Fruit fly (Drosophila melanogaster) whole organism, embryonic: Measurements from ENCODE around the gene TfAP-2.
A peak's percentile ranks its signal among the peaks of the same experiment; 100 is the strongest.

Experiments used
- ATbp ChIP-seq: fragments of 200-800 bp; sonication (Bioruptor generic); optimal IDR thresholded peaks from 2 replicates; lab custom pipeline; 2017; ENCODE audit warnings: missing biosample characterization, mild to moderate bottlenecking, missing genetic modification characterization, missing genetic modification reagents
- Atf-2 ChIP-seq: fragments of 200-800 bp; sonication (Bioruptor generic); optimal IDR thresholded peaks from 2 replicates; lab custom pipeline; 2016; ENCODE audit warnings: missing biosample characterization, missing genetic modification characterization
- B-H2 ChIP-seq: fragments of 200-800 bp; sonication (Bioruptor generic); optimal IDR thresholded peaks from 2 replicates; lab custom pipeline; 2018; ENCODE audit warnings: missing biosample characterization, mild to moderate bottlenecking, missing genetic modification characterization
- CG10209 ChIP-seq: fragments of 200-800 bp; sonication (Bioruptor generic); optimal IDR thresholded peaks from 3 replicates; lab custom pipeline; 2017; ENCODE audit warnings: missing biosample characterization, mild to moderate bottlenecking, missing genetic modification characterization, missing genetic modification reagents
- CG10274 ChIP-seq: fragments of 200-800 bp; sonication (Bioruptor generic); optimal IDR thresholded peaks from 3 replicates; lab custom pipeline; 2017; ENCODE audit warnings: missing biosample characterization, mild to moderate bottlenecking, missing genetic modification characterization
- CG12769 ChIP-seq: fragments of 200-800 bp; sonication (Bioruptor generic); optimal IDR thresholded peaks from 2 replicates; lab custom pipeline; 2019; ENCODE audit warnings: missing biosample characterization, mild to moderate bottlenecking, missing genetic modification characterization, moderate library complexity
- CG12942 ChIP-seq: fragments of 200-800 bp; sonication (Bioruptor generic); optimal IDR thresholded peaks from 3 replicates; lab custom pipeline; 2016; ENCODE audit warnings: missing biosample characterization, missing genetic modification characterization
- CG1647 ChIP-seq: fragments of 200-800 bp; sonication (Bioruptor generic); optimal IDR thresholded peaks from 3 replicates; lab custom pipeline; 2016; ENCODE audit warnings: missing biosample characterization, missing genetic modification characterization
- CG16813 ChIP-seq: fragments of 200-800 bp; sonication (Bioruptor generic); IDR thresholded peaks from 3 replicates; pipeline ENCODE4 v1.3.6; 2022; ENCODE audit warnings: missing biosample characterization, missing genetic modification characterization; ENCODE audit not compliant: partially characterized antibody
- CG1792 ChIP-seq: fragments of 200-800 bp; sonication (Bioruptor generic); optimal IDR thresholded peaks from 2 replicates; lab custom pipeline; 2016; ENCODE audit warnings: missing biosample characterization, missing genetic modification characterization
- CG18599 ChIP-seq: fragments of 200-800 bp; sonication (Bioruptor generic); optimal IDR thresholded peaks from 3 replicates; lab custom pipeline; 2017; ENCODE audit warnings: missing biosample characterization, missing genetic modification characterization, mild to moderate bottlenecking, moderate library complexity, missing genetic modification reagents
- CG2712 ChIP-seq: fragments of 200-800 bp; optimal IDR thresholded peaks from 3 replicates; lab custom pipeline; 2019; ENCODE audit warnings: missing biosample characterization, mild to moderate bottlenecking, missing genetic modification characterization, moderate library complexity
- CG2889 ChIP-seq: fragments of 200-800 bp; sonication (Bioruptor generic); IDR thresholded peaks from 3 replicates; pipeline ENCODE4 v1.3.6; 2022; ENCODE audit warnings: missing biosample characterization, missing genetic modification characterization
- CG31224 ChIP-seq: fragments of 200-800 bp; sonication (Bioruptor generic); IDR thresholded peaks from 2 replicates; pipeline ENCODE4 v1.3.6; 2022; ENCODE audit warnings: missing biosample characterization, missing genetic modification characterization
- CG34376 ChIP-seq: fragments of 200-800 bp; sonication (Bioruptor generic); optimal IDR thresholded peaks from 2 replicates; lab custom pipeline; 2018; ENCODE audit warnings: missing biosample characterization, mild to moderate bottlenecking, missing genetic modification characterization
- CG43689 ChIP-seq: fragments of 200-800 bp; sonication (Bioruptor generic); IDR thresholded peaks from 2 replicates; pipeline ENCODE4 v1.3.6; 2022; ENCODE audit warnings: missing biosample characterization, missing genetic modification characterization
- CG4617 ChIP-seq: fragments of 200-800 bp; sonication (Bioruptor generic); optimal IDR thresholded peaks from 3 replicates; lab custom pipeline; 2016; ENCODE audit warnings: missing biosample characterization, missing genetic modification characterization, borderline replicate concordance
- CG5953 ChIP-seq: fragments of 200-800 bp; sonication (Bioruptor generic); IDR thresholded peaks from 2 replicates; pipeline ENCODE4 v1.3.6; 2022; ENCODE audit warnings: missing biosample characterization, missing genetic modification characterization
- CG7963 ChIP-seq: fragments of 200-800 bp; sonication (Bioruptor generic); IDR thresholded peaks from 3 replicates; pipeline ENCODE4 v1.3.6; 2022; ENCODE audit warnings: missing biosample characterization, missing genetic modification characterization; ENCODE audit not compliant: partially characterized antibody
- CG8478 ChIP-seq: fragments of >200 bp; optimal IDR thresholded peaks from 2 replicates; lab custom pipeline; 2018
- CG8944 ChIP-seq: fragments of 200-800 bp; sonication (Bioruptor generic); optimal IDR thresholded peaks from 3 replicates; lab custom pipeline; 2016; ENCODE audit warnings: missing biosample characterization, missing genetic modification characterization
- CG9215 ChIP-seq: fragments of 200-800 bp; sonication (Bioruptor generic); IDR thresholded peaks from 2 replicates; pipeline ENCODE4 v1.3.6; 2022; ENCODE audit warnings: missing biosample characterization, missing genetic modification characterization
- CG9797 ChIP-seq: fragments of 200-800 bp; sonication (Bioruptor generic); optimal IDR thresholded peaks from 3 replicates; lab custom pipeline; 2018; ENCODE audit warnings: missing biosample characterization, mild to moderate bottlenecking, missing genetic modification characterization
- CHES-1-like ChIP-seq: fragments of 200-800 bp; sonication (Bioruptor generic); optimal IDR thresholded peaks from 2 replicates; lab custom pipeline; 2016; ENCODE audit warnings: missing biosample characterization, missing genetic modification characterization
- Dek ChIP-seq: fragments of 200-800 bp; sonication (Bioruptor generic); optimal IDR thresholded peaks from 3 replicates; lab custom pipeline; 2019; ENCODE audit warnings: missing biosample characterization, mild to moderate bottlenecking, missing genetic modification characterization, moderate library complexity
- E2f1 ChIP-seq: fragments of 200-800 bp; sonication (Bioruptor generic); IDR thresholded peaks from 2 replicates; pipeline ENCODE4 v1.3.6; 2022; ENCODE audit warnings: missing biosample characterization, missing genetic modification characterization
- H2.0 ChIP-seq: fragments of 200-800 bp; sonication (Bioruptor generic); IDR thresholded peaks from 2 replicates; pipeline ENCODE4 v1.3.6; 2022; ENCODE audit warnings: missing biosample characterization, missing genetic modification characterization
- HmgZ ChIP-seq: fragments of 200-800 bp; sonication (Bioruptor generic); optimal IDR thresholded peaks from 2 replicates; lab custom pipeline; 2018; ENCODE audit warnings: missing biosample characterization, mild to moderate bottlenecking, missing genetic modification characterization
- MTF-1 ChIP-seq: fragments of 200-800 bp; sonication (Bioruptor generic); optimal IDR thresholded peaks from 2 replicates; lab custom pipeline; 2018; ENCODE audit warnings: missing biosample characterization, mild to moderate bottlenecking, missing genetic modification characterization, borderline replicate concordance
- Mes4 ChIP-seq: fragments of 200-800 bp; sonication (Bioruptor generic); optimal IDR thresholded peaks from 2 replicates; lab custom pipeline; 2016; ENCODE audit warnings: missing biosample characterization, missing genetic modification characterization
- Myb ChIP-seq: fragments of 200-800 bp; sonication (Bioruptor generic); optimal IDR thresholded peaks from 2 replicates; lab custom pipeline; 2016; ENCODE audit warnings: missing biosample characterization, missing genetic modification characterization
- Xbp1 ChIP-seq: fragments of 200-800 bp; sonication (Bioruptor generic); optimal IDR thresholded peaks from 3 replicates; lab custom pipeline; 2016; ENCODE audit warnings: missing biosample characterization, mild to moderate bottlenecking, missing genetic modification characterization
- cad ChIP-seq: fragments of >200 bp; optimal IDR thresholded peaks from 2 replicates; lab custom pipeline; 2017; ENCODE audit warnings: missing biosample characterization, missing genetic modification characterization
- emc ChIP-seq: fragments of 200-800 bp; sonication (Bioruptor generic); optimal IDR thresholded peaks from 2 replicates; lab custom pipeline; 2016; ENCODE audit warnings: missing biosample characterization, missing genetic modification characterization
- hb ChIP-seq: fragments of 200-800 bp; sonication (Bioruptor generic); IDR thresholded peaks from 3 replicates; pipeline ENCODE4 v1.3.6; 2022; ENCODE audit warnings: missing biosample characterization, missing genetic modification characterization; ENCODE audit not compliant: partially characterized antibody
- lov ChIP-seq, 2 experiments: fragments of 200-800 bp in 1 of 2; fragments of >200 bp in 1 of 2; sonication (Bioruptor generic) in 1 of 2; IDR thresholded peaks in 1 of 2; optimal IDR thresholded peaks in 1 of 2; 2 replicates in 1 of 2; 3 replicates in 1 of 2; pipeline versions ENCODE4 v1.3.6 to Lab custom; 2017 to 2022; ENCODE audit warnings: missing biosample characterization in 1 of 2, missing genetic modification characterization in 1 of 2
- nerfin-1 ChIP-seq: fragments of 200-800 bp; sonication (Bioruptor generic); optimal IDR thresholded peaks from 3 replicates; lab custom pipeline; 2019; ENCODE audit warnings: missing biosample characterization, mild to moderate bottlenecking, missing genetic modification characterization, moderate library complexity
- otp ChIP-seq: fragments of 200-800 bp; sonication (Bioruptor generic); IDR thresholded peaks from 3 replicates; pipeline ENCODE4, ENCODE4 v1.3.6; 2022; ENCODE audit warnings: missing biosample characterization, missing genetic modification characterization
- psq ChIP-seq: fragments of 200-800 bp; sonication (Bioruptor generic); optimal IDR thresholded peaks from 2 replicates; lab custom pipeline; 2017; ENCODE audit warnings: missing biosample characterization, missing genetic modification characterization
- run ChIP-seq: fragments of 200-800 bp; sonication (Bioruptor generic); optimal IDR thresholded peaks from 3 replicates; lab custom pipeline; 2018; ENCODE audit warnings: missing biosample characterization, mild to moderate bottlenecking, missing genetic modification characterization
- scrt ChIP-seq: fragments of 200-800 bp; sonication (Bioruptor generic); optimal IDR thresholded peaks from 2 replicates; lab custom pipeline; 2018; ENCODE audit warnings: missing biosample characterization, mild to moderate bottlenecking, missing genetic modification characterization, moderate library complexity
- sd ChIP-seq: fragments of 200-800 bp; sonication (Bioruptor generic); optimal IDR thresholded peaks from 3 replicates; lab custom pipeline; 2018; ENCODE audit warnings: missing biosample characterization, mild to moderate bottlenecking, missing genetic modification characterization, moderate library complexity
- seq ChIP-seq: fragments of 200-800 bp; sonication (Bioruptor generic); IDR thresholded peaks from 2 replicates; pipeline ENCODE4 v1.3.6; 2022; ENCODE audit warnings: missing biosample characterization, missing genetic modification characterization
- sima ChIP-seq: fragments of 200-800 bp; sonication (Bioruptor generic); optimal IDR thresholded peaks from 2 replicates; lab custom pipeline; 2016; ENCODE audit warnings: missing biosample characterization, missing genetic modification characterization
- sob ChIP-seq: fragments of 200-800 bp; sonication (Bioruptor generic); IDR thresholded peaks from 2 replicates; pipeline ENCODE4 v1.3.6; 2022; ENCODE audit warnings: missing biosample characterization, missing genetic modification characterization
- stwl ChIP-seq: fragments of 200-800 bp; sonication (Bioruptor generic); optimal IDR thresholded peaks from 3 replicates; lab custom pipeline; 2018; ENCODE audit warnings: missing biosample characterization, mild to moderate bottlenecking, missing genetic modification characterization, moderate library complexity
- sug ChIP-seq: fragments of 200-800 bp; optimal IDR thresholded peaks from 2 replicates; lab custom pipeline; 2019; ENCODE audit warnings: missing biosample characterization, mild to moderate bottlenecking, missing genetic modification characterization, moderate library complexity
- tap ChIP-seq: fragments of 200-800 bp; optimal IDR thresholded peaks from 3 replicates; lab custom pipeline; 2019; ENCODE audit warnings: missing biosample characterization, mild to moderate bottlenecking, missing genetic modification characterization, moderate library complexity
- tio ChIP-seq: fragments of 200-800 bp; sonication (Bioruptor generic); optimal IDR thresholded peaks from 2 replicates; lab custom pipeline; 2017; ENCODE audit warnings: missing biosample characterization, missing genetic modification characterization, inconsistent platforms
- zfh2 ChIP-seq: fragments of 200-800 bp; sonication (Bioruptor generic); optimal IDR thresholded peaks from 2 replicates; lab custom pipeline; 2016; ENCODE audit warnings: missing biosample characterization, missing genetic modification characterization

The TfAP-2 gene

dm6 chr3L:21652768-21653167 lies 66.1 kb downstream of the TfAP-2 start (continued):
- TF ChIP-seq CG4617 (GFP tag; lab: Kevin White, UChicago), result peak; percentile 42
- TF ChIP-seq CG12769 (tag; lab: Kevin White, UChicago), result peak; percentile 56
- peak; percentile 36 for TF ChIP-seq tio (GFP tag; lab: Kevin White, UChicago)
- no peak for TF ChIP-seq nerfin-1 (tag; lab: Kevin White, UChicago)
- no peak for TF ChIP-seq CG2889
- TF ChIP-seq sima, result no peak
- no peak for TF ChIP-seq CG10274 (GFP tag; lab: Kevin White, UChicago)
- TF ChIP-seq sob (GFP tag; lab: Robert Waterston, UW), result peak; percentile 70; the same call in 1 of the 2 replicates
- peak; percentile 63 for TF ChIP-seq H2.0
- TF ChIP-seq Atf-2 (GFP tag; lab: Kevin White, UChicago), result peak; percentile 73
- TF ChIP-seq Myb (GFP tag; lab: Kevin White, UChicago), result peak; percentile 74
- peak; percentile 54 for TF ChIP-seq CG1647 (GFP tag; lab: Kevin White, UChicago)
- TF ChIP-seq Mes4 (GFP tag; lab: Kevin White, UChicago), result peak; percentile 62
- peak; percentile 40 for TF ChIP-seq zfh2 (GFP tag; lab: Kevin White, UChicago)
- TF ChIP-seq CG7963 (GFP tag; lab: Robert Waterston, UW), result no peak
- peak; percentile 73 for TF ChIP-seq HmgZ (tag; lab: Kevin White, UChicago)
- TF ChIP-seq tap (tag; lab: Kevin White, UChicago), result no peak
- TF ChIP-seq CG16813 (GFP tag; lab: Robert Waterston, UW), result peak; percentile 37; the same call in 1 of the 3 replicates
- no peak for TF ChIP-seq CG9797 (GFP tag; lab: Kevin White, UChicago)
- peak; percentile 55; the same call in 1 of the 2 replicates for TF ChIP-seq E2f1 (GFP tag; lab: Robert Waterston, UW)
- peak; percentile 45 for TF ChIP-seq CG1792 (GFP tag; lab: Kevin White, UChicago)
- peak; percentile 57 for TF ChIP-seq Dek (tag; lab: Kevin White, UChicago)
- TF ChIP-seq otp, result peak; percentile 49; the same call in 1 of the 3 replicates
- TF ChIP-seq stwl (tag; lab: Kevin White, UChicago), result peak; percentile 68
- peak; percentile 22 for TF ChIP-seq psq (GFP tag; lab: Kevin White, UChicago)
- TF ChIP-seq CHES-1-like, result peak; percentile 43
- no peak for TF ChIP-seq run (tag; lab: Kevin White, UChicago)
- TF ChIP-seq CG34376 (GFP tag; lab: Kevin White, UChicago), result no peak
- TF ChIP-seq CG5953 (GFP tag; lab: Robert Waterston, UW), result peak; percentile 7; the same call in 1 of the 2 replicates
- no peak for TF ChIP-seq CG18599 (GFP tag; lab: Kevin White, UChicago)
- no peak for TF ChIP-seq cad (GFP tag; lab: Kevin White, UChicago)
- no peak for TF ChIP-seq emc (GFP tag; lab: Kevin White, UChicago)
- peak; percentile 27 for TF ChIP-seq MTF-1
- no peak for TF ChIP-seq sd (tag; lab: Kevin White, UChicago)
- peak; percentile 59 for TF ChIP-seq sug (tag; lab: Kevin White, UChicago)
- TF ChIP-seq CG10209 (GFP tag; lab: Kevin White, UChicago), result peak; percentile 46
- peak; percentile 92 for TF ChIP-seq Xbp1 (GFP tag; lab: Kevin White, UChicago)
- TF ChIP-seq ATbp (GFP tag; lab: Kevin White, UChicago), result peak; percentile 30
- TF ChIP-seq B-H2 (GFP tag; lab: Kevin White, UChicago), result peak; percentile 59
- TF ChIP-seq scrt (GFP tag; lab: Kevin White, UChicago), result no peak
- TF ChIP-seq lov (optimal IDR thresholded peaks at IDR 0.05; lab: Kevin White, UChicago), result no peak
- no peak for TF ChIP-seq lov (GFP tag; IDR thresholded peaks at IDR 0.05; lab: Robert Waterston, UW)
- TF ChIP-seq CG8944, result peak; percentile 80
- TF ChIP-seq CG9215 (GFP tag; lab: Robert Waterston, UW), result no peak; the same call in 1 of the 2 replicates
- 0 out of 2 replicates have a peak, but pooled peaks have one; percentile 19 for TF ChIP-seq seq (GFP tag; lab: Robert Waterston, UW)
- TF ChIP-seq CG12942 (GFP tag; lab: Kevin White, UChicago), result peak; percentile 58
- no peak for TF ChIP-seq CG43689 (GFP tag; lab: Robert Waterston, UW)
- no peak for TF ChIP-seq hb (GFP tag; lab: Robert Waterston, UW)
- no peak for TF ChIP-seq CG31224 (GFP tag; lab: Robert Waterston, UW)
- TF ChIP-seq CG2712, result peak; percentile 79
- TF ChIP-seq CG8478 (lab: Kevin White, UChicago), result peak; percentile 31
